Fruit fly (Drosophila melanogaster) Kc167 (cell line): ENCODE measurements around the gene odd.

Experiments used
- Myc ChIP-seq: fragments of >200 bp; optimal IDR thresholded peaks from 2 replicates; lab custom pipeline; 2017; ENCODE audit warnings: missing external identifiers
- h ChIP-seq: fragments of >200 bp; optimal IDR thresholded peaks from 3 replicates; lab custom pipeline; 2018; ENCODE audit warnings: missing external identifiers
- insv ChIP-seq: fragments of >200 bp; optimal IDR thresholded peaks from 3 replicates; lab custom pipeline; 2018; ENCODE audit warnings: missing external identifiers
- psq ChIP-seq: fragments of >200 bp; optimal IDR thresholded peaks from 2 replicates; lab custom pipeline; 2017; ENCODE audit warnings: missing external identifiers

dm6 chr2L:3559647-3560046 is 46.9 kb downstream of the odd start:
- TF ChIP-seq Myc (lab: Kevin White, UChicago) (no peak), h (lab: Kevin White, UChicago) (no peak), psq (lab: Kevin White, UChicago) (no peak), insv (lab: Kevin White, UChicago) (no peak)
